Fruit fly (Drosophila melanogaster) whole organism, wandering third instar larva: ENCODE data around the gene Faa.

Experiments used
- CG9705 ChIP-seq: fragments of 200-800 bp; sonication (Bioruptor generic); optimal IDR thresholded peaks from 2 replicates; lab custom pipeline; 2018; ENCODE audit warnings: missing biosample characterization, mild to moderate bottlenecking, missing genetic modification characterization
- CrebA ChIP-seq: fragments of 200-800 bp; sonication (Bioruptor generic); optimal IDR thresholded peaks from 2 replicates; lab custom pipeline; 2016; ENCODE audit warnings: missing biosample characterization, mild to moderate bottlenecking, missing genetic modification characterization, borderline replicate concordance
- Dfd ChIP-seq: fragments of >200 bp; optimal IDR thresholded peaks from 2 replicates; lab custom pipeline; 2017; ENCODE audit warnings: missing biosample characterization, missing genetic modification characterization
- HLH106 ChIP-seq: fragments of 200-800 bp; optimal IDR thresholded peaks from 3 replicates; lab custom pipeline; 2019; ENCODE audit warnings: missing biosample characterization, mild to moderate bottlenecking, missing genetic modification characterization, moderate library complexity
- Mio ChIP-seq: sonication (Bioruptor generic); optimal IDR thresholded peaks from 2 replicates; lab custom pipeline; 2016; ENCODE audit warnings: missing biosample characterization, missing genetic modification characterization
- br ChIP-seq: fragments of 200-800 bp; sonication (Bioruptor generic); optimal IDR thresholded peaks from 2 replicates; lab custom pipeline; 2016; ENCODE audit warnings: missing biosample characterization, missing genetic modification characterization
- ey ChIP-seq: fragments of 200-800 bp; sonication (Bioruptor generic); optimal IDR thresholded peaks from 2 replicates; lab custom pipeline; 2016; ENCODE audit warnings: missing biosample characterization, missing genetic modification characterization
- foxo ChIP-seq, 2 experiments: fragments of 200-800 bp; sonication (Bioruptor generic); optimal IDR thresholded peaks; 2 replicates in 1 of 2; 3 replicates in 1 of 2; lab custom pipeline; 2016 to 2017; ENCODE audit warnings: missing biosample characterization in 2 of 2, missing genetic modification characterization in 2 of 2
- h ChIP-seq: fragments of 200-800 bp; sonication (Bioruptor generic); optimal IDR thresholded peaks from 3 replicates; lab custom pipeline; 2016; ENCODE audit warnings: missing biosample characterization, mild to moderate bottlenecking, missing genetic modification characterization
- sage ChIP-seq: fragments of 200-800 bp; sonication (Bioruptor generic); optimal IDR thresholded peaks from 2 replicates; lab custom pipeline; 2016; ENCODE audit warnings: missing biosample characterization, mild to moderate bottlenecking, missing genetic modification characterization

dm6 chr3L:4076907-4077306 is 3.2 kb upstream of the Faa start:
- TF ChIP-seq ey (GFP tag; lab: Kevin White, UChicago) (no peak), br (GFP tag; lab: Kevin White, UChicago) (no peak), sage (GFP tag; lab: Kevin White, UChicago) (no peak), h (no peak), Dfd (GFP tag; lab: Kevin White, UChicago) (no peak), Mio (GFP tag; lab: Kevin White, UChicago) (no peak), HLH106 (no peak), CrebA (no peak), foxo (GFP tag; optimal IDR thresholded peaks at IDR 0.05; lab: Kevin White, UChicago) (no peak), CG9705 (GFP tag; lab: Kevin White, UChicago) (no peak)
